Fruit fly (Drosophila melanogaster): ENCODE data around the gene CG4440.

Gene CG4440

dm6 chr2L:16284306-16285299 is 45.1 kb upstream of the CG4440 start (continued):
- TF ChIP-seq CG14667 (GFP tag; IDR thresholded peaks at IDR 0.05) (no peak), CG12219 (GFP tag; optimal IDR thresholded peaks at IDR 0.05) (peak; percentile 47), Dip3 (GFP tag; optimal IDR thresholded peaks at IDR 0.05) (peak; percentile 49), CG31365 (tag; optimal IDR thresholded peaks at IDR 0.05) (peak; percentile 47), sim (GFP tag; IDR thresholded peaks at IDR 0.05) (no peak), ems (GFP tag; optimal IDR thresholded peaks at IDR 0.05) (peak; percentile 24), CG6854 (GFP tag; optimal IDR thresholded peaks at IDR 0.05) (peak; percentile 30), da (GFP tag; optimal IDR thresholded peaks at IDR 0.05) (no peak), Hsf (GFP tag; optimal IDR thresholded peaks at IDR 0.05) (peak; percentile 48), gsb (GFP tag; IDR thresholded peaks at IDR 0.05) (no peak), CG7928 (GFP tag; optimal IDR thresholded peaks at IDR 0.05) (peak; percentile 25), Nf-YC (tag; optimal IDR thresholded peaks at IDR 0.05) (peak; percentile 1), gro (GFP tag; optimal IDR thresholded peaks at IDR 0.05) (peak; percentile 3), HLH3B (GFP tag; IDR thresholded peaks at IDR 0.05) (no peak), HmgD (GFP tag; optimal IDR thresholded peaks at IDR 0.05) (no peak), CG16813 (GFP tag; IDR thresholded peaks at IDR 0.05; ENCODE audit: partially characterized antibody) (no peak), zfh1 (GFP tag; IDR thresholded peaks at IDR 0.05) (no peak), gcm2 (GFP tag; optimal IDR thresholded peaks at IDR 0.05) (peak; percentile 47), Camta (GFP tag; optimal IDR thresholded peaks at IDR 0.05) (peak; percentile 34), Trl (optimal IDR thresholded peaks at IDR 0.05) (peak; percentile 94 to 99), Trl (GFP tag; optimal IDR thresholded peaks at IDR 0.05) (peak; percentile 13), scrt (GFP tag; optimal IDR thresholded peaks at IDR 0.05) (peak; percentile 70), nerfin-1 (tag; optimal IDR thresholded peaks at IDR 0.05) (peak; percentile 75), Lpt (GFP tag; optimal IDR thresholded peaks at IDR 0.05) (no peak), Dref (GFP tag; IDR thresholded peaks at IDR 0.05) (no peak), yki (optimal IDR thresholded peaks at IDR 0.05) (peak; percentile 63), Mes4 (GFP tag; optimal IDR thresholded peaks at IDR 0.05) (no peak), Dip2 (GFP tag; IDR thresholded peaks at IDR 0.05) (no peak), vvl (GFP tag; IDR thresholded peaks at IDR 0.05) (no peak), mam (GFP tag; optimal IDR thresholded peaks at IDR 0.05) (peak; percentile 50), vnd (GFP tag; IDR thresholded peaks at IDR 0.05; ENCODE audit: partially characterized antibody) (no peak), CG10431 (GFP tag; optimal IDR thresholded peaks at IDR 0.05) (no peak), MBD-R2 (GFP tag; IDR thresholded peaks at IDR 0.05) (no peak), sqz (GFP tag; optimal IDR thresholded peaks at IDR 0.05) (peak; percentile 93), ase (GFP tag; IDR thresholded peaks at IDR 0.05) (no peak), ERR (GFP tag; optimal IDR thresholded peaks at IDR 0.05) (no peak), CG31441 (GFP tag; IDR thresholded peaks at IDR 0.05) (no peak), Nf-YB (GFP tag; optimal IDR thresholded peaks at IDR 0.05) (peak; percentile 18), CG1233 (GFP tag; optimal IDR thresholded peaks at IDR 0.05) (no peak), CG10209 (GFP tag; optimal IDR thresholded peaks at IDR 0.05) (peak; percentile 25), ab (GFP tag; optimal IDR thresholded peaks at IDR 0.05) (no peak), shn (GFP tag; optimal IDR thresholded peaks at IDR 0.05) (no peak), dmrt11E (tag; optimal IDR thresholded peaks at IDR 0.05) (no peak), Rx (GFP tag; IDR thresholded peaks at IDR 0.05) (no peak), Hmx (GFP tag; optimal IDR thresholded peaks at IDR 0.05) (peak; percentile 8), Med (GFP tag) (peak; percentile 82), CG12071 (GFP tag; optimal IDR thresholded peaks at IDR 0.05) (peak; percentile 66), chif (GFP tag; optimal IDR thresholded peaks at IDR 0.05) (peak in 1 of 2 experiments; percentile 20), Jarid2 (GFP tag; optimal IDR thresholded peaks at IDR 0.05) (peak; percentile 30), kah (GFP tag; optimal IDR thresholded peaks at IDR 0.05) (peak; percentile 53)
